5 fruit fly cellular contexts compared by ENCODE assay signal in the genomic region with DNA sequence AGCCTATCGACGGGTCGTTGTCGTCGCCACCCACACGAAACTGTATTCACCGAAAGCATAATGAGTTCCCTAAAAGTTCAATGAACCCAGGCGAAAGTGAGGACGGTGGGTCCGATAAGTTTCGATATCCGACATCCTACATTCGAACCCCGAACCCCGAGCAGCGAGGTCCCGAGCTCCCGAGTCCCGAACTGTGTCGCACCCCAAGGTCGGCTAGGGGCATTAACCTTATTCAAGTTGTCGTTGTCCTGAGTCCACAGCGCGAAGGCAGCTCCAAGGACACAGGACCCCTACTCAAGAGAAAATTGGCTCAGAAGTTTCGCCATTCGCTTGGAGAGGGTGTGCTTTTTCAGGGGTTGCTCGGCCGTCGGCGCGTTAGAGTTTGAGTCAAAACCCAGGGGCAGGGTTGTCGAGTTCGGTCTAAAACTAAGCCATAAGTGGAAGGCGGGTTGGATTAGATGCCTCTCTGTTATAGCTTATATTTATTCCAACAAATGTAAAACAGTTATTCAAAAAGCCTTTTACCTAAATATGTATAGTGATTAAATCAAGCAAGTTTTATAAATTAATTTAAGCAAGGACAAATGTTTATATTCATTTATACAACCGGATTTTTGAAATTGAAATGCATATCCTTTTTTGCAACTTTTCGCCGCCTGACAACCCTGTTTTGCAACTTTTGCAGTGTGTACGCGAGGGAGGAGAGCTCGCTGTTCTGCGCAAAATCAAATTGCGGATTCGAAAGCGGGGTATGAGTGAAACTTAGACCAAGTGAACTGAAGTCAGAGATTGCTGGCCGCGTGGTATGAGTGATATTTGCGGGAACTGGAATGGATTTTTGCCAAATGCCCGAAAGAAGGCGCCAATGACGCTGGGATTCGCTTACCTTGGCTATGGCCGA.
TF ChIP-seq lines count a peak whose summit lies in the region.

No protein-coding gene starts in this region.

- peak; percentile 0 for TF ChIP-seq CTCF in whole organism, embryonic (GFP tag; optimal IDR thresholded peaks at IDR 0.05; lab: Kevin White, UChicago)

TF ChIP-seq in whole organism, adult, 20 proteins besides CTCF, POLR2A, EP300 and RAD21 (continues in another document):
- TF ChIP-seq Hr96 (GFP tag; optimal IDR thresholded peaks at IDR 0.05; lab: Kevin White, UChicago) (peak; percentile 71), CG5204 (GFP tag; optimal IDR thresholded peaks at IDR 0.05; lab: Kevin White, UChicago) (no peak), kay (GFP tag; lab: Kevin White, UChicago; ENCODE audit: borderline replicate concordance) (peak; percentile 36), CG33017 (tag; optimal IDR thresholded peaks at IDR 0.05; lab: Kevin White, UChicago) (peak; percentile 84), CG11617 (GFP tag; optimal IDR thresholded peaks at IDR 0.05; lab: Kevin White, UChicago) (peak; percentile 71), CG12768 (GFP tag; optimal IDR thresholded peaks at IDR 0.05; lab: Kevin White, UChicago) (peak; percentile 84), cnc (optimal IDR thresholded peaks at IDR 0.05; lab: Kevin White, UChicago) (no peak), toe (GFP tag; optimal IDR thresholded peaks at IDR 0.05; lab: Kevin White, UChicago) (peak; percentile 76), CG7045 (GFP tag; optimal IDR thresholded peaks at IDR 0.05; lab: Kevin White, UChicago) (peak; percentile 87), CG7101 (tag; optimal IDR thresholded peaks at IDR 0.05; lab: Kevin White, UChicago) (peak; percentile 76), CG14711 (tag; optimal IDR thresholded peaks at IDR 0.05; lab: Kevin White, UChicago) (peak; percentile 76), Crg-1 (GFP tag; optimal IDR thresholded peaks at IDR 0.05; lab: Kevin White, UChicago) (peak; percentile 31), Mnt (GFP tag; optimal IDR thresholded peaks at IDR 0.05; lab: Kevin White, UChicago) (peak; percentile 20), cic (GFP tag; optimal IDR thresholded peaks at IDR 0.05; lab: Kevin White, UChicago) (peak; percentile 60), bab1 (GFP tag; optimal IDR thresholded peaks at IDR 0.05; lab: Kevin White, UChicago) (no peak), CG1620 (GFP tag; optimal IDR thresholded peaks at IDR 0.05; lab: Kevin White, UChicago) (no peak)

TF ChIP-seq in whole organism, embryonic, 481 proteins besides CTCF, POLR2A, EP300 and RAD21 (continues in another document):
- TF ChIP-seq ken (GFP tag; IDR thresholded peaks at IDR 0.05; lab: Robert Waterston, UW) (no peak), CG18011 (GFP tag; optimal IDR thresholded peaks at IDR 0.05; lab: Kevin White, UChicago) (peak; percentile 53), slbo (GFP tag; IDR thresholded peaks at IDR 0.05; lab: Robert Waterston, UW) (peak; percentile 74), sim (GFP tag; IDR thresholded peaks at IDR 0.05; lab: Robert Waterston, UW) (no peak), CG4730 (GFP tag; IDR thresholded peaks at IDR 0.05; lab: Robert Waterston, UW) (peak; percentile 43; the same call in 1 of the 2 replicates), Pdp1 (GFP tag; optimal IDR thresholded peaks at IDR 0.05; lab: Kevin White, UChicago) (peak in 1 of 2 experiments; percentile 40), hkb (optimal IDR thresholded peaks at IDR 0.05; lab: Kevin White, UChicago) (no peak), hkb (GFP tag; IDR thresholded peaks at IDR 0.05; lab: Robert Waterston, UW) (peak; percentile 77), CG34224 (GFP tag; IDR thresholded peaks at IDR 0.05; lab: Robert Waterston, UW; ENCODE audit: partially characterized antibody) (no peak), CkIIα-i1 (GFP tag; IDR thresholded peaks at IDR 0.05; lab: Robert Waterston, UW) (no peak), amos (GFP tag; IDR thresholded peaks at IDR 0.05; lab: Robert Waterston, UW; ENCODE audit: partially characterized antibody) (no peak), org-1 (GFP tag; optimal IDR thresholded peaks at IDR 0.05; lab: Kevin White, UChicago) (peak; percentile 79), BEAF-32 (GFP tag; optimal IDR thresholded peaks at IDR 0.05; lab: Kevin White, UChicago) (no peak), CG8765 (GFP tag; IDR thresholded peaks at IDR 0.05; lab: Robert Waterston, UW) (no peak), usp (GFP tag; optimal IDR thresholded peaks at IDR 0.05; lab: Kevin White, UChicago) (no peak), pzg (GFP tag; optimal IDR thresholded peaks at IDR 0.05; lab: Kevin White, UChicago) (no peak)

TF ChIP-seq in whole organism, prepupa, 60 proteins besides CTCF, POLR2A, EP300 and RAD21 (continues in another document):
- peak; percentile 16 for TF ChIP-seq CG34406 (GFP tag; optimal IDR thresholded peaks at IDR 0.05; lab: Kevin White, UChicago)
- TF ChIP-seq eg (GFP tag; IDR thresholded peaks at IDR 0.05; lab: Robert Waterston, UW): no peak; the same call in 1 of the 3 replicates
- peak; percentile 37 for TF ChIP-seq acj6 (GFP tag; optimal IDR thresholded peaks at IDR 0.05; lab: Kevin White, UChicago)
- no peak for TF ChIP-seq CG16779 (tag; optimal IDR thresholded peaks at IDR 0.05; lab: Kevin White, UChicago)
- peak; percentile 54 for TF ChIP-seq cyc (GFP tag; optimal IDR thresholded peaks at IDR 0.05; lab: Kevin White, UChicago)
- TF ChIP-seq ss (GFP tag; optimal IDR thresholded peaks at IDR 0.05; lab: Kevin White, UChicago): peak in 1 of 2 experiments; percentile 26
- TF ChIP-seq CG15336 (GFP tag; IDR thresholded peaks at IDR 0.05; lab: Robert Waterston, UW): no peak
- no peak for TF ChIP-seq dac (GFP tag; optimal IDR thresholded peaks at IDR 0.05; lab: Kevin White, UChicago)
- TF ChIP-seq Eip93F (GFP tag; optimal IDR thresholded peaks at IDR 0.05; lab: Kevin White, UChicago): no peak
- peak; percentile 27 for TF ChIP-seq Blimp-1 (GFP tag; optimal IDR thresholded peaks at IDR 0.05; lab: Kevin White, UChicago)
- no peak for TF ChIP-seq salr (GFP tag; optimal IDR thresholded peaks at IDR 0.05; lab: Kevin White, UChicago)
- TF ChIP-seq CG6854 (GFP tag; optimal IDR thresholded peaks at IDR 0.05; lab: Kevin White, UChicago): no peak
- peak; percentile 42; the same call in 1 of the 3 replicates for TF ChIP-seq CG8119 (GFP tag; IDR thresholded peaks at IDR 0.05; lab: Robert Waterston, UW)
- TF ChIP-seq Smox (GFP tag; optimal IDR thresholded peaks at IDR 0.05; lab: Kevin White, UChicago): peak; percentile 56
- TF ChIP-seq spab (GFP tag; optimal IDR thresholded peaks at IDR 0.05; lab: Kevin White, UChicago): peak; percentile 46
- peak; percentile 29 for TF ChIP-seq CG3919 (GFP tag; optimal IDR thresholded peaks at IDR 0.05; lab: Kevin White, UChicago)

TF ChIP-seq in whole organism, pupa, 21 proteins besides CTCF, POLR2A, EP300 and RAD21:
- TF ChIP-seq D1 (tag; optimal IDR thresholded peaks at IDR 0.05; lab: Kevin White, UChicago) (no peak), Pif1A (GFP tag; optimal IDR thresholded peaks at IDR 0.05; lab: Kevin White, UChicago) (peak; percentile 49), CG32121 (GFP tag; IDR thresholded peaks at IDR 0.05; lab: Robert Waterston, UW) (peak; percentile 40; the same call in 1 of the 2 replicates), CG15710 (tag; optimal IDR thresholded peaks at IDR 0.05; lab: Kevin White, UChicago) (peak; percentile 64), fd96Ca (GFP tag; IDR thresholded peaks at IDR 0.05; lab: Robert Waterston, UW) (0 out of 3 replicates have a peak, but pooled peaks have one; percentile 20), CG9948 (tag; optimal IDR thresholded peaks at IDR 0.05; lab: Kevin White, UChicago) (peak; percentile 49), CG34367 (tag; optimal IDR thresholded peaks at IDR 0.05; lab: Kevin White, UChicago) (peak; percentile 19), CG8159 (tag; optimal IDR thresholded peaks at IDR 0.05; lab: Kevin White, UChicago) (no peak), gl (tag; optimal IDR thresholded peaks at IDR 0.05; lab: Kevin White, UChicago) (no peak), EcR (GFP tag; optimal IDR thresholded peaks at IDR 0.05; lab: Kevin White, UChicago) (peak; percentile 90), Pif1B (GFP tag; optimal IDR thresholded peaks at IDR 0.05; lab: Kevin White, UChicago) (peak; percentile 10), CG14655 (GFP tag; optimal IDR thresholded peaks at IDR 0.05; lab: Kevin White, UChicago) (peak; percentile 47)

TF ChIP-seq in whole organism, wandering third instar larva, 38 proteins besides CTCF, POLR2A, EP300 and RAD21:
- TF ChIP-seq Hnf4 (GFP tag; optimal IDR thresholded peaks at IDR 0.05; lab: Kevin White, UChicago) (peak; percentile 25), tai (GFP tag; optimal IDR thresholded peaks at IDR 0.05; lab: Kevin White, UChicago) (no peak), OdsH (GFP tag; optimal IDR thresholded peaks at IDR 0.05; lab: Kevin White, UChicago) (peak; percentile 47), h (GFP tag; optimal IDR thresholded peaks at IDR 0.05; lab: Kevin White, UChicago) (peak; percentile 53), psq (GFP tag; optimal IDR thresholded peaks at IDR 0.05; lab: Kevin White, UChicago) (peak; percentile 27), dsf (GFP tag; optimal IDR thresholded peaks at IDR 0.05; lab: Kevin White, UChicago; ENCODE audit: borderline replicate concordance) (no peak), woc (GFP tag; optimal IDR thresholded peaks at IDR 0.05; lab: Kevin White, UChicago) (peak; percentile 38), sv (GFP tag; optimal IDR thresholded peaks at IDR 0.05; lab: Kevin White, UChicago) (peak; percentile 43), CG9705 (GFP tag; optimal IDR thresholded peaks at IDR 0.05; lab: Kevin White, UChicago) (peak; percentile 47), ey (GFP tag; optimal IDR thresholded peaks at IDR 0.05; lab: Kevin White, UChicago) (peak; percentile 52), dmrt93B (GFP tag; optimal IDR thresholded peaks at IDR 0.05; lab: Kevin White, UChicago) (no peak), Dif (GFP tag; optimal IDR thresholded peaks at IDR 0.05; lab: Kevin White, UChicago; ENCODE audit: partially characterized antibody) (no peak), rgr (GFP tag; optimal IDR thresholded peaks at IDR 0.05; lab: Kevin White, UChicago) (peak; percentile 40), foxo (GFP tag; optimal IDR thresholded peaks at IDR 0.05; lab: Kevin White, UChicago) (peak in 1 of 2 experiments; percentile 71), fru (GFP tag; optimal IDR thresholded peaks at IDR 0.05; lab: Kevin White, UChicago) (peak; percentile 64), br (GFP tag; optimal IDR thresholded peaks at IDR 0.05; lab: Kevin White, UChicago) (peak; percentile 68), HLH106 (tag; optimal IDR thresholded peaks at IDR 0.05; lab: Kevin White, UChicago) (peak; percentile 73)
